Worm (Caenorhabditis elegans) whole organism, dauer: ENCODE data around the gene srr-3.

ENCODE experiments used
- unc-62 ChIP-seq: sonication (generic microtip); optimal IDR thresholded peaks from 2 replicates; lab custom pipeline; 2017; ENCODE audit warnings: missing biosample characterization, missing genetic modification reagents, missing genetic modification characterization

srr-3 gene

DNA sequence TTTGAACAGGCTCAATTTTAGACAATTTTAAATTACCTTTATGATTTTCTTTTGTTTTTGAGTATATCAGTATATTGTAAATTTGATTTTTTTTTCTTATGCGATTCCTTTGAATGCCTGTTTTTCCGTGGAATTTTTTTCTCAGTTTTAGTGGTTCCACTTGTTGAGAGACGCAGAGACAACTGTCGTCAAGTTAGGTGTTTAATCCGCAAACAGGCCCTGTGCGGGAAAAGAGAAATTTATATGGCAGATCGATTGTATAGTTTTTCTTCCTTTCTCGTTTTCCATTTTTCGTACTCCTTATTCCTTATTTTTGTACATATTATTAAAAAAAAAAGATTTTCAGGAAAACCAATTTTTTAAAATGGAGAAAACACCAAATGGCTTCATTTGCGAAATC, 9.6 kb downstream of the srr-3 start, which contains the start of gene F36D3.1:
Gene F36D3.1 (plus strand): TSS at position 347 of the 400 bp plus-strand sequence.
- TF ChIP-seq unc-62 (GFP tag; lab: Kevin White, UChicago), result no peak

DNA sequence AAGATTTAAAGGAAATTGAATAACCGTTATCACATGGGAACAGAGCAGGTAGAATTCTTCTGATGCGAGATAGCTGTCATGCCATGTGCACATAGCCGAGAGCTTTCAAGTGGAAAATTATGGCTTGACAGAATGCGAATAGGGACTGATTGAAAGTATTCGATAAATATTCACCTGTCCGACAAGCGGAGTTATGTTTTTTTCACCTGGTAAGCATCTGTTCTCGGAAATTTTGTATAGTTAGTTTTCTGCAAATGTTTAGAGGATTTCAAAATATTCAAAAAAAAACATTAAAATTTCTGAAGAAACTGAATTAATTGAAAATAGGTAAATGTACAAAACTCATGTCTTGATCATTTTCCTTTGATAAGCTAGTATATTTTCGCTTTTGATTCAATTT, 11.1 kb downstream of the srr-3 start, which contains the start of gene srh-136:
Gene srh-136 (minus strand): TSS at position 93 of the 400 bp plus-strand sequence.
- no peak for TF ChIP-seq unc-62 (GFP tag; lab: Kevin White, UChicago)

ce11 chrV:16494359-16494758, 14.2 kb downstream of the srr-3 start, which contains the start of gene comt-2:
TSS of gene comt-2 (minus strand) at chrV:16494489.
- no peak for TF ChIP-seq unc-62 (GFP tag; lab: Kevin White, UChicago)

DNA sequence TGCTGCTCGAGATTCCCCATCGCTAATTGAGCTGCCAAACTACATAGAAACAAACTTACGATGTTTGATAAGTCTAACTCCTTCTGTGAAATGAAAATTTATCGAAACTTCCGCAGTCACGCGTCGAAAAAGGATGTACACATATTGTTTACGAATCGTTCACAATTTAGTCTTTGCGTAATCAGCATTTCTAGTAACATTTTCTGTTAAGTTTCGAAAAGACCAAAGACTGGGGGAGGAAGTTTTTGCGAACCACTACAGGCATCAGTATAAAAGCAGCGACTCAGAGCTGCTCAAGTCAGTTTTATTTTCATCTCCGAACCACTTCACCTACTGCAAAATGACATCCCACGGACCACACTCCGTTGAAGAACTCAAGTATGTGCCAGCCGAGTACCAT, 20.4 kb downstream of the srr-3 start, which contains the start of gene sqst-4:
Gene sqst-4 (plus strand): TSS at position 301 of the 400 bp plus-strand sequence.
- no peak for TF ChIP-seq unc-62 (GFP tag; lab: Kevin White, UChicago)

- TF ChIP-seq unc-62 (GFP tag; lab: Kevin White, UChicago), result no peak
Measured at ce11 chrV:16487474-16487873, 21.1 kb downstream of the srr-3 start, which contains the start of gene Y32B12A.5. TSS of gene Y32B12A.5 (minus strand) at chrV:16487574.

DNA sequence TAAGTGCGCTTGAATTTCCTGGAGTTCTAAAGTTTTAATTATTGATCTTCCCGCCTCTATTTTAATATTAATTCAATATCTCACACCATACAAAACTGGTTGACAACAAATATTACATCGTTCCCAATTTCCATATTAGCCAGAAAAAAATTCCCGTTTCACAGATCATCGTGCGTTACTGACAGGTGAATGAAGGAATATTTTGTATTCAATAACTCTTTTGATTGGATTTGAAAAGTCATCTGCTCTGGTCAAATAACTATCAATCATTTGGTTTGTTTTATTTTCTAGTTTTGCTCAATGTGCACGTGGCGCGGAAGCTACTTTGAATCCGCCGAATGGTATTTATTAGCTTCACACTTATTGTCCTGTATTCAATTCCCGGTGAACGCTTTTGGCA, 24.9 kb downstream of the srr-3 start, which contains the start of gene srh-139:
Gene srh-139 (plus strand): TSS at position 301 of the 400 bp plus-strand sequence.
- no peak for TF ChIP-seq unc-62 (GFP tag; lab: Kevin White, UChicago)

- no peak for TF ChIP-seq unc-62 (GFP tag; lab: Kevin White, UChicago)
Measured at ce11 chrV:16483044-16483443, 25.5 kb downstream of the srr-3 start, which contains the start of gene F57E7.2. TSS of gene F57E7.2 (minus strand) at chrV:16483144.

- no peak for TF ChIP-seq unc-62 (GFP tag; lab: Kevin White, UChicago)
Measured at ce11 chrV:16480919-16481630, 27.5 kb downstream of the srr-3 start, which contains the start of the genes F57E7.4 and spig-6. TSS of gene F57E7.4 (minus strand) at chrV:16481019. TSS of gene spig-6 (plus strand) at chrV:16481580.

- no peak for TF ChIP-seq unc-62 (GFP tag; lab: Kevin White, UChicago)
Measured at ce11 chrV:16479275-16479674, 29.3 kb downstream of the srr-3 start, which contains the start of gene T08G3.11. TSS of gene T08G3.11 (minus strand) at chrV:16479375.

- TF ChIP-seq unc-62 (GFP tag; lab: Kevin White, UChicago), result no peak
Measured at ce11 chrV:16471995-16472563, 36.5 kb downstream of the srr-3 start, which contains the start of gene srw-35. TSS of gene srw-35 (plus strand) at chrV:16472513.

DNA sequence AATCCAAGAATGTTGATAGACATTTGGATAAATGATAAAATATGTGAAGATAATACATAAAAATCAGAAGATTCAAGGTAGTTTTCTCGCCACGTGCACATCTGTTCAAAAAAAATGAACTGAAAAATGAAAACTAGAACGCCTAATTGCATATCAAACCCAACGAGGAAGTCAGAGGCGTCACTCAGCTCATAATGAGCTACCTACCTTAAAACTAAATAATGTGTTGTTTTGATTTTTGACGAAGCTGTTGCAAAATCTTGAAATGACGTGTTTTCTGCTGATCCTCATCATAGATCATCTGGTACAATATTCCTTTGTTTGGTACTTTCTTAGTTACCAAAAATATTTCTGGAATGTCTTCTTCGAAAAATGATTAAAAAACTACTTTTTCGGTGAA, 37.7 kb downstream of the srr-3 start, which contains the start of gene srh-138:
Gene srh-138 (minus strand): TSS at position 101 of the 400 bp plus-strand sequence.
- TF ChIP-seq unc-62 (GFP tag; lab: Kevin White, UChicago), result no peak

ce11 chrV:16467840-16468239, 40.7 kb downstream of the srr-3 start, which contains the start of gene sru-44:
TSS of gene sru-44 (minus strand) at chrV:16467940.
- no peak for TF ChIP-seq unc-62 (GFP tag; lab: Kevin White, UChicago)

- no peak for TF ChIP-seq unc-62 (GFP tag; lab: Kevin White, UChicago)
Measured at ce11 chrV:16460866-16461265, 47.7 kb downstream of the srr-3 start, which contains the start of gene srh-142. TSS of gene srh-142 (minus strand) at chrV:16460966.

DNA sequence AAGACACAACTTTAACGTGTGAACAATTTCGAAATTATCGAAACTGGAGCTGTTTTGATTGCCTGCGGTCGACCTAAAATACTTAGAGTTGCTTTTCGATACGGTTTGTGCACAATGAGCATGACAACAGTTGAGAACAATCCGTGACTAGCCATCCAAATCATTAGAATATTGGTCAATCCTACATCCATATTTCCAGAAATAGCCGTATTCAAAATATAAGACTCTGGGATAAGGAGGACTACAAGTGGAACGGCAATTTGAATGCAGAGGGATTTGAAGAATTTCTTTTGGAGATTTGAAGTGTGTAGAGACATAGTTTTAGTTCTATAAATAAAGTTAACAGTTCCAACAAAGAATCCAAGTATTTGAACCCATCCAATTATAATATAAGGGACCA, 49.2 kb downstream of the srr-3 start:
- TF ChIP-seq unc-62 (GFP tag; lab: Kevin White, UChicago), result no peak

ce11 chrV:16458714-16459113, 49.9 kb downstream of the srr-3 start, which contains the start of gene str-15:
TSS of gene str-15 (minus strand) at chrV:16458814.
- TF ChIP-seq unc-62 (GFP tag; lab: Kevin White, UChicago), result no peak
